Fruit fly (Drosophila melanogaster): ENCODE measurements around the gene MtnE.

Gene MtnE

DNA sequence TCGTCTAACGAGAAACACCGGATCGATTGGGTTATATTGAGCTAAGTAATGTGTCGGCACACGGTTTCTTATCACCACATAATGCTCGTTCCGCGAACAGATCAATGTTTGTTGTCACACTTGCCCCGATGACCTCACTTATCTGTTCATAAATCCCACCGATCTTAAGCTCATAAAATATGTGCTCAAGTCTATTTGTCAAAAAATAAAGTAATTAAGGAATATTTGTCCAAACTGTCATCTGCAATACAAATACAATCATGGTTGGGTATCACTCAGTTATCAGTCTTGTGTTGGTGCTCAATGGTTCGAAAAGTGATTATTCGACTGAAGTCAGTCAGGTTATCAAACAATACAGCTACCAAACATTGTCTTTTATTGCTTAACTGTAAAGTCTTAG, 13.8 kb upstream of the MtnE start:
- TF ChIP-seq h (optimal IDR thresholded peaks at IDR 0.05), result no peak
- TF ChIP-seq Myc (optimal IDR thresholded peaks at IDR 0.05), result no peak
- TF ChIP-seq psq (optimal IDR thresholded peaks at IDR 0.05), result no peak
- TF ChIP-seq Sin3A (optimal IDR thresholded peaks at IDR 0.05), result no peak
- TF ChIP-seq insv (optimal IDR thresholded peaks at IDR 0.05), result no peak
- TF ChIP-seq ttk (optimal IDR thresholded peaks at IDR 0.05), result no peak

DNA sequence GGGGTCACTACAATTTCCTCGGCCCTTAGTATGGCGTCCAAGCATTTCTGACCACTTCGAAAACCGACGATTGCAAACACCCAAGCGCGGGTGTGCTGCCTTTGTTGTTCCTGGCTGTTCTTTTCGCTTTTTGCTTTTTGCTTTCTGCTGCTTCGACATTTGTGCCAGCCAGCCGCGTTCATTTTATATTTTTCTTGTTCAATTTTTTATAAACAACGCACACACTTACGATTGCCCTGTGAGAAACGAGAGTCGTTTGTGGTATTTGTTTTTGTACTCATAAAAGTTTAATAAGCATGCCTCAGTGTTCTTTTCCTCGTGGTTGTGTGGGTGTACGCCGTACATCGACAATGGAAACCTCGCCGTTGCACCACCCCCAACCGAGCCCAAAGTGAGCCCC, 13.3 kb upstream of the MtnE start:
- no peak for TF ChIP-seq psq (optimal IDR thresholded peaks at IDR 0.05)
- TF ChIP-seq h (optimal IDR thresholded peaks at IDR 0.05), result no peak
- TF ChIP-seq Myc (optimal IDR thresholded peaks at IDR 0.05), result no peak
- TF ChIP-seq insv (optimal IDR thresholded peaks at IDR 0.05), result no peak
- no peak for TF ChIP-seq ttk (optimal IDR thresholded peaks at IDR 0.05)
- no peak for TF ChIP-seq Sin3A (optimal IDR thresholded peaks at IDR 0.05)

DNA sequence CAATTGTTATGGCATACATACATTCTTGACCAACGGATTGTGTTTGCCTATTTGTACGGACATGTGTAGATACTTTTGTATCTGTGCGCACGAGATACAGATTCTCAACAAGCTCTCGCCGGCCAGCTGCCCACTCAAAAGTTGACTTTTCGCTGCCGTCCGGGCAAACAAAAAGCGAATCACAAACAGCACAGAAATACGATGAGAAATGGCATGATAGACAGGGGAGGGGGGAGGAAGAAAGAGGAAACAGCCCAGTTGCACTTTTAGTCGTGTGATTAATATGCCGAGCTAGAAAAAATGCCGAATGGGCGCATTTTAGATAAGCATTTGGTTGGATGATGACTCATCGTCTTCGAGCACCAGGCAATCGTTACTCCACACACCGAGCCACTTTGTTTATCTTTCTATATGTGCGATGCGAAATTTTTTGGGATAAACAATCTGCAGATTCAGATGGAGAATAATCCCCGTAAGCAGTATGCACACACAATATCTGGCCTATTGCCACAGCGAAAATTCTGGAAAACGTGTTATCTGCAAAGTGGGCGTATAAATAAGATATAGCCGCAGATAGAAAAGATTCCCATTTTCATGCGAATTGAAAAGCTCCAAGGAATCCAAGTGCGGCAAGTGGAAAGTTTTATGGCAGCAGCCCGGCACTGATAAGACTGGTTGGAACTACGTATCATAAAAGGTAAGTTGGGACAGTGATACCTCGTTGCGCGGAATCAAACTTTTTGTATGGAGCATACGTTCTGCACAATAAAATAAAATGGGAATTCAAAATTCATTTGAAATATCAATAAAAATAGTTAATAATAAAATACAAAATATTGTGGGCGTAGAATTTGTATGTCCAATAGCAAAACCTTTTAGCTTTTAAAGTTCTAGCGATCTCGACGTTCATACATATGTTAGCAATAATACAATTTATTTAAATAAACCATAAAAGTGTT, 12.4 kb upstream of the MtnE start:
- TF ChIP-seq ttk (optimal IDR thresholded peaks at IDR 0.05) (no peak), psq (optimal IDR thresholded peaks at IDR 0.05) (no peak), insv (optimal IDR thresholded peaks at IDR 0.05) (no peak), Myc (optimal IDR thresholded peaks at IDR 0.05) (no peak), h (optimal IDR thresholded peaks at IDR 0.05) (no peak), Sin3A (optimal IDR thresholded peaks at IDR 0.05) (no peak)

DNA sequence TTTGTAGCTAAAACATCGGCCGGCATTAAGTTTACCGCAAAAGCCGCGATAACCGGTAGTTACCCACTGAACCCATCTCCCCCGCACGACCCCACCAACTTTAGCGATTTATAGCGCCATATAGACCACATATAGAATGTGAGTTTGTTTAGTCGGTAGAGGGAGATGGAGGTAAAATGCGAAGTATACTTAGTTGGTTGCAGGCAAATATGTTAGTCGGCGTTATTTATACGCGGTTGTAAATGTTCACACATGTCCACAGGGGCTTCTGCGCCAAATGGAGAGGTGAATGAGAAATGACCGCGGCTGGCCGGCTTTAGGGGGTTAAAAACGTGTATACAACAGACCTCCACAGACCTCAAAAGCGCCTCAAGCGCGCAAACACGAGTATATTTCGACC, 11.2 kb upstream of the MtnE start:
- no peak for TF ChIP-seq Sin3A (optimal IDR thresholded peaks at IDR 0.05)
- TF ChIP-seq insv (optimal IDR thresholded peaks at IDR 0.05), result no peak
- no peak for TF ChIP-seq psq (optimal IDR thresholded peaks at IDR 0.05)
- TF ChIP-seq ttk (optimal IDR thresholded peaks at IDR 0.05), result no peak
- TF ChIP-seq h (optimal IDR thresholded peaks at IDR 0.05), result no peak
- TF ChIP-seq Myc (optimal IDR thresholded peaks at IDR 0.05), result no peak

DNA sequence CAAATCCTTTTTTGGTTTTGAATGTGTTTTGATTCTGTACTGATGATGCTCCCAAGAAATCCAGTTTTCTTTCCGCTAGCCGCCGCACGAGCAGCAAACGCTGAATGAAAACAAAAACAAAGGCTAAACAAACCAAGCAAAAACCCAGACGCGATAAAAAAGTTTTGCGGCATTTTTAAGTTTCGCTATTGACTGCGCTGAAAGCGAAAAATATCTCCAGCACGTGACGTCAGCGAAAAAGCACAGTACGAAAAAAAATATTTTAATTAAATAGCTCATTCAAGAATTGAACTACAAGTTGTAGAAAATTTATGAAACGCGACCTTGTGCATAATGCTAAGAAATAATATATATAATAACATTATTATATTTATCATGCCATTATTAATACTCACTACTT, 10.4 kb upstream of the MtnE start:
- TF ChIP-seq insv (optimal IDR thresholded peaks at IDR 0.05) (no peak), Sin3A (optimal IDR thresholded peaks at IDR 0.05) (no peak), psq (optimal IDR thresholded peaks at IDR 0.05) (no peak), h (optimal IDR thresholded peaks at IDR 0.05) (no peak), ttk (optimal IDR thresholded peaks at IDR 0.05) (no peak), Myc (optimal IDR thresholded peaks at IDR 0.05) (no peak)

DNA sequence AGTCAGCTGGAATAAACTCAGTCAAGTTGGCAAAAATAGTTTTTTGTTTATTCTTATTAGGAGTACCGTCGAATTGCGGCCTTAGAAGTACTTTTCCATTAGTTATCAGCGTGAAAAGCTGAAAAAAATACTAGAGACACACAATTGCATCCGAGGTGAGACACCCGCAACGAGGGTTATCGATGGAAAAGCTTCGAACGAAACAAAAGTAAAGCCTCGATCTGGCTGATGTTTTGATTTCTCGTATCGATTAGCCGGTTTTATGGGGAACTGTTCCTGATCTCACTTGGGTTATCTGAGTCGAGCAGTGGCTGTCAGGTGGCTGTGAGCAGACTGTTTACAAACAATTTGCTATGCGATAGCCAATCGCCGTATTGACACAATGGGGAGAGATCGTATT, 9.2 kb upstream of the MtnE start:
- TF ChIP-seq Sin3A (optimal IDR thresholded peaks at IDR 0.05) (no peak), insv (optimal IDR thresholded peaks at IDR 0.05) (no peak)

DNA sequence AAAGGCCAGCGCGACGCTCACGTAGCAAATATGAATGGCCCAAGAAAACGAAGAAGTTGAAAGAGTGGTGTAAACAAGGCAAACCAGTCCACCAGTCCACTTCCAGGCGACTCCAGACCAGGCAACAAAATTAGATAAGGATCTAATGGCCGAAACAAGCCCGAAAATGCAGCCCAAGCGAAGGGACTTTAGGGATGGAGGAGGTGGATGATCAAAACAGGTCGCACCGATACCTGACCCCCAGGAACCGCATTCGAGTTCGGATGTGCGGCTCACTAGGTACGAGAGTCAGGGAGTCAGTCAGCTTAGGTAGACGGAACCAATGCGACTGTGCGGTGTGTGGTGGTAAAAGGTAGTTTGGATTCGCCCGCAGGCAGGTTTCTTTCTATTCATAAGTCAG, 8.7 kb upstream of the MtnE start:
- TF ChIP-seq Myc (optimal IDR thresholded peaks at IDR 0.05), result no peak
- TF ChIP-seq ttk (optimal IDR thresholded peaks at IDR 0.05), result no peak
- TF ChIP-seq insv (optimal IDR thresholded peaks at IDR 0.05), result no peak

DNA sequence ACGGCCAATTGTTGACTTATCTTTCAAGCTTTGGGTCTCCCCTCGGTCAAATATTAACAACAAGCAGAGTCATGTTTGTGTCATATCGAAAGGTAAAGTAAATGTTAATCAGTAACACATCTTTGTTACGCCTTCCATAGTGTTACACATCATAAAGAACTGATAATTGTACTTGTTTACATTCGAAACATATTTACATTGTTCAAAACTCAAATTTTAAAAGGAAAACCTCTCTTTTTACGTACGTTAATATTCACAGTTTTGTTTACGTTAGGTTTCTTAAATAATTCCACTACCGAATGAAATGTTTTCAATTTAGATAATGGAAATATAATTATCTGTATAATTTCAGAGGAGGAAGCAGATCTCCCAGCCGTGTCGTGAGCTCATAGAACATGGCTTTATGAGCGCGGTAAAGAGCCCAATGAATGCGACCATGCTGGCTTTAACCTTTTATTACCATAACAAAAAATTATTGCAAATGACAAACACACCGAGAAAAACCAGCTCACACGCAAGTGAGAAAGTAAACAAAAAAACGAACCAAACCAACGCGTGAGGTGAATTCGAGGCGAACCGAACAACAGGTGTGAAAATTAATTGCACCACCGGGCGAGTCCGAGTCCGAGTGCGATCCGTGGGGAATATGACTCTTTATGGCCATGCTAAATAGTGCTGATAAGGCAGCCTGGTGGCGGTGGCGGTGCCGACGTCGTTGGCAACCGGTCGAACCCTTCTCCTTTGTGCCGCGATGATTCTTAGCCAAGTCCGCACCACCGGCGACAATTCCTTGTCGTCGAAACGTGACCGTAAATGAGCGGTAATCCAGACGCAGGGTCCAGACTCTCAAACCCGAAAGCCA, 8.0 kb upstream of the MtnE start:
- TF ChIP-seq insv (optimal IDR thresholded peaks at IDR 0.05) (no peak), Sin3A (optimal IDR thresholded peaks at IDR 0.05) (no peak)

DNA sequence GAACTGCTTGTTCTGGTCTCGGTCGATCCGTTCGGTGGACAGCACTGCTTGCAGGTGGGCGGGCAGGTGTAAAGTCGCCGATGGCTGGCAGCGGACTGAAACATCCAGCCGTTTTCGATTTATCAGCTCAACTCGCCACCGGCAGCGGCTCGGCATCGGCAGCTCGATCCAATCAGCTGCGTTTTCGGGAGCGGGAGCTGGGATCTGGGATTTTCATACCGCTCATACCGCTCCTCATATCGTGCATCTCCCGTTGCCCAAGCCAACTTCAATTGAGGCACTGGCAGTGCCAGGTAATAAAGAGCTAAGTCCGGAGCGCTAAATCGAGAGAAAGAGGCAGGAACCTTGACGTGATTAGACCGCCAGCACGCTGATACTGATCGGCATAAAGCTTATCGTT, 22.1 kb downstream of the MtnE start, which contains the start of gene MFS9:
Gene MFS9, minus strand, starts transcription at position 101 of the 400 bp plus-strand sequence.
- TF ChIP-seq psq (optimal IDR thresholded peaks at IDR 0.05) (no peak), Sin3A (optimal IDR thresholded peaks at IDR 0.05) (no peak), h (optimal IDR thresholded peaks at IDR 0.05) (no peak), ttk (optimal IDR thresholded peaks at IDR 0.05) (no peak), insv (optimal IDR thresholded peaks at IDR 0.05) (no peak), Myc (optimal IDR thresholded peaks at IDR 0.05) (no peak)

DNA sequence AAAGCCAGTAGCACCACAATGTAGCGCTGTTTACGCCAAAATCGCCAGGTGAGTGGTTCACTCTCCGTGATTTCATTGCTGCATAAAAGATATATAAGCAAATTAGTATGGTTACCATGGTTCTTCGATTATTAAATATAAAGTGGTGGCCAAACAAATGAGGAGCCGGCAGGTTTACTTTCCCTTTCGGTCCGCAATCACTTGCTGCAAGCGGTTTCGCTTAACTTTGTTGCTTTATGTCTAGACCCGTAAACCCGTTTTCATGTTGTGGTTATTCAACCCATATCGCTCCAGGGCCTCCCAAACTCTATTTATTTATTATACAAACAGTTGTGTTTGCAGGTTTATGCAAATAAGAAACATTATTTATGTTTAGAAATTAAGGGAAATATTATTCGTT, 25.1 kb downstream of the MtnE start:
- TF ChIP-seq h (optimal IDR thresholded peaks at IDR 0.05) (no peak), ttk (optimal IDR thresholded peaks at IDR 0.05) (no peak), psq (optimal IDR thresholded peaks at IDR 0.05) (no peak), Sin3A (optimal IDR thresholded peaks at IDR 0.05) (no peak), Myc (optimal IDR thresholded peaks at IDR 0.05) (no peak), insv (optimal IDR thresholded peaks at IDR 0.05) (no peak)

DNA sequence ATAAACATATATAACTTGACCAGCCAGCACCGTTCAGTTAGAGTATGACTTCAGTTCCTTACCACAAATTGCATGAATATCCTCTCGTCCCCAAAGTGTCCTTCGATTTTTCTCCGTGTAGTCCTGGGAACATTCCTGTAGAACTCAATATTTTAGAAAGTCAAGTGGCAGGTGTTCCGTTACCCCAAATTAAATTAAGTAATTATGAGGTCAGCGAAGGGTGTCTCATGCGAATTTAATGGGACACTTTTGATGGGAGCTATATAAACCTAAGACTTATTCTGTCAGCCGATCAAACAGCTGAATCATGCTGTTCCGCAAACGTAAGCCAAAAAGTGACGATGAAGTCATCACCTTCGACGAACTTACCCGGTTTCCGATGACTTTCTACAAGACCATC, 30.0 kb downstream of the MtnE start, which contains the start of gene Or92a:
Gene Or92a, plus strand, starts transcription at position 301 of the 400 bp plus-strand sequence.
- no peak for TF ChIP-seq Myc (optimal IDR thresholded peaks at IDR 0.05)
- TF ChIP-seq h (optimal IDR thresholded peaks at IDR 0.05), result no peak
- TF ChIP-seq insv (optimal IDR thresholded peaks at IDR 0.05), result no peak
- no peak for TF ChIP-seq psq (optimal IDR thresholded peaks at IDR 0.05)
- TF ChIP-seq Sin3A (optimal IDR thresholded peaks at IDR 0.05), result no peak

DNA sequence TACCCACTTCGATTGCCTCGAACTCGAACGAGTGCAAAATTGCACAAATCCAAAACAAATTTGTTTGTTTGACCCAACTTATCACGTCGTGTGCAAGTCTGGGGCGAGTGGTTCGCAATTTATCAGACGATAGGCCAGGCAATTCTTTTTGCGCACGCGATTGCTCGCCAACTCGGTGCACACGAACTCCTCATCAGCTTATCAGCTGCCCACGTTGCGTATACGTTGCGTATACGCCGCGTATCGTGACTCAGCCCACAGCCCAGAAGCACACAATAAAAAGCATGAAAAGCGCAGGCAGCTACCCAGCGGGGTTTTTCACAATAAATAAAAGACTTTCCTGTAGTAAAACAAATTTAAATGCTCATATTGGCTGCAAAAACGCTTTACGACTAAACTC, 30.9 kb downstream of the MtnE start, which contains the start of gene MtnB:
Gene MtnB, minus strand, starts transcription at position 101 of the 400 bp plus-strand sequence.
- TF ChIP-seq Sin3A (optimal IDR thresholded peaks at IDR 0.05) (no peak), psq (optimal IDR thresholded peaks at IDR 0.05) (no peak), h (optimal IDR thresholded peaks at IDR 0.05) (no peak), insv (optimal IDR thresholded peaks at IDR 0.05) (no peak), Myc (optimal IDR thresholded peaks at IDR 0.05) (no peak), ttk (optimal IDR thresholded peaks at IDR 0.05) (no peak)
